Worm (Caenorhabditis elegans) whole organism, mixed stage, embryonic: Measurements from ENCODE around the gene psmd-9.

Experiments
- M03D4.4 ChIP-seq: sonication (generic microtip); optimal IDR thresholded peaks from 2 replicates; lab custom pipeline; 2017; ENCODE audit warnings: mild to moderate bottlenecking, missing genetic modification characterization, missing compliant biosample characterization
- bed-3 ChIP-seq: fragments of 200-800 bp; sonication (Bioruptor generic); optimal IDR thresholded peaks from 3 replicates; lab custom pipeline; 2018; ENCODE audit warnings: mild to moderate bottlenecking, missing genetic modification characterization, moderate library complexity, missing compliant biosample characterization
- blmp-1 ChIP-seq: fragments of 150-350 bp; optimal IDR thresholded peaks from 2 replicates; lab custom pipeline; 2014; ENCODE audit warnings: missing biosample characterization, missing genetic modification characterization
- ceh-39 ChIP-seq: fragments of 150-350 bp; optimal IDR thresholded peaks from 2 replicates; lab custom pipeline; 2014; ENCODE audit warnings: missing biosample characterization, missing genetic modification characterization
- ceh-43 ChIP-seq: fragments of 200-800 bp; sonication (Bioruptor generic); optimal IDR thresholded peaks from 2 replicates; lab custom pipeline; 2018; ENCODE audit warnings: mild to moderate bottlenecking, missing genetic modification characterization, moderate library complexity, missing compliant biosample characterization
- ceh-83 ChIP-seq: fragments of 200-800 bp; sonication (Bioruptor generic); optimal IDR thresholded peaks from 2 replicates; lab custom pipeline; 2018; ENCODE audit warnings: mild to moderate bottlenecking, missing genetic modification characterization, missing compliant biosample characterization
- ces-1 ChIP-seq: fragments of 150-350 bp; optimal IDR thresholded peaks from 2 replicates; lab custom pipeline; 2014; ENCODE audit warnings: missing biosample characterization, missing genetic modification reagents, missing genetic modification characterization
- cnd-1 ChIP-seq: fragments of 200-800 bp; sonication (Bioruptor generic); optimal IDR thresholded peaks from 2 replicates; lab custom pipeline; 2018; ENCODE audit warnings: mild to moderate bottlenecking, missing genetic modification characterization, missing compliant biosample characterization
- drap-1 ChIP-seq: fragments of 200-800 bp; sonication (Bioruptor generic); optimal IDR thresholded peaks from 3 replicates; lab custom pipeline; 2018; ENCODE audit warnings: mild to moderate bottlenecking, missing genetic modification characterization, missing compliant biosample characterization
- elt-1 ChIP-seq: sonication (generic microtip); optimal IDR thresholded peaks from 2 replicates; lab custom pipeline; 2017; ENCODE audit warnings: missing genetic modification characterization, mild to moderate bottlenecking, missing compliant biosample characterization, antibody characterized with exemption, moderate library complexity, borderline replicate concordance; ENCODE audit not compliant: insufficient read depth
- elt-3 ChIP-seq: fragments of 150-350 bp; optimal IDR thresholded peaks from 2 replicates; lab custom pipeline; 2014; ENCODE audit warnings: missing biosample characterization, missing genetic modification characterization
- flh-1 ChIP-seq: fragments of 200-800 bp; sonication (Bioruptor generic); optimal IDR thresholded peaks from 2 replicates; lab custom pipeline; 2018; ENCODE audit warnings: mild to moderate bottlenecking, missing genetic modification characterization, moderate library complexity, missing compliant biosample characterization
- ham-2 ChIP-seq: fragments of 200-800 bp; sonication (Bioruptor generic); optimal IDR thresholded peaks from 2 replicates; lab custom pipeline; 2018; ENCODE audit warnings: mild to moderate bottlenecking, missing genetic modification characterization, missing compliant biosample characterization
- hlh-1 ChIP-seq: fragments of 150-350 bp; optimal IDR thresholded peaks from 2 replicates; lab custom pipeline; 2014; ENCODE audit warnings: missing biosample characterization, missing genetic modification reagents, missing genetic modification characterization
- lin-13 ChIP-seq: fragments of 150-350 bp; optimal IDR thresholded peaks from 2 replicates; lab custom pipeline; 2014; ENCODE audit warnings: missing biosample characterization, missing genetic modification characterization
- lin-32 ChIP-seq: fragments of 200-800 bp; sonication (Bioruptor generic); optimal IDR thresholded peaks from 2 replicates; lab custom pipeline; 2018; ENCODE audit warnings: mild to moderate bottlenecking, missing genetic modification characterization, missing compliant biosample characterization
- lsy-2 ChIP-seq: fragments of 150-350 bp; optimal IDR thresholded peaks from 2 replicates; lab custom pipeline; 2014; ENCODE audit warnings: missing biosample characterization, missing genetic modification characterization
- mab-5 ChIP-seq: fragments of 150-350 bp; optimal IDR thresholded peaks from 2 replicates; lab custom pipeline; 2014; ENCODE audit warnings: missing biosample characterization, missing genetic modification characterization
- mep-1 ChIP-seq: fragments of 150-350 bp; optimal IDR thresholded peaks from 2 replicates; lab custom pipeline; 2017; ENCODE audit warnings: missing biosample characterization, missing genetic modification reagents, missing genetic modification characterization, inconsistent platforms
- mls-2 ChIP-seq: sonication (generic microtip); optimal IDR thresholded peaks from 2 replicates; lab custom pipeline; 2016; ENCODE audit warnings: mild to moderate bottlenecking, missing genetic modification characterization, moderate library complexity, missing compliant biosample characterization
- nhr-12 ChIP-seq: fragments of 150-350 bp; optimal IDR thresholded peaks from 2 replicates; lab custom pipeline; 2014; ENCODE audit warnings: missing biosample characterization, missing genetic modification characterization
- nhr-2 ChIP-seq: fragments of 150-350 bp; optimal IDR thresholded peaks from 2 replicates; lab custom pipeline; 2014; ENCODE audit warnings: missing biosample characterization, missing genetic modification characterization
- nhr-28 ChIP-seq: fragments of 150-350 bp; optimal IDR thresholded peaks from 2 replicates; lab custom pipeline; 2014; ENCODE audit warnings: missing biosample characterization, missing genetic modification characterization
- nhr-76 ChIP-seq: sonication (generic microtip); optimal IDR thresholded peaks from 2 replicates; lab custom pipeline; 2017; ENCODE audit warnings: missing biosample characterization, missing genetic modification characterization
- pha-4 ChIP-seq: fragments of 150-350 bp; optimal IDR thresholded peaks from 2 replicates; lab custom pipeline; 2018; ENCODE audit warnings: missing biosample characterization, missing genetic modification reagents, missing genetic modification characterization
- sem-2 ChIP-seq: fragments of 200-800 bp; sonication (Bioruptor generic); optimal IDR thresholded peaks from 2 replicates; lab custom pipeline; 2018; ENCODE audit warnings: mild to moderate bottlenecking, missing genetic modification characterization, missing compliant biosample characterization
- tbx-8 ChIP-seq: fragments of 200-800 bp; sonication (Bioruptor generic); optimal IDR thresholded peaks from 2 replicates; lab custom pipeline; 2018; ENCODE audit warnings: mild to moderate bottlenecking, missing genetic modification characterization, moderate library complexity, missing compliant biosample characterization
- unc-120 ChIP-seq: sonication (generic microtip); optimal IDR thresholded peaks from 2 replicates; lab custom pipeline; 2017; ENCODE audit warnings: missing genetic modification characterization, missing compliant biosample characterization; ENCODE audit not compliant: poor library complexity, severe bottlenecking
- unc-39 ChIP-seq: fragments of 150-350 bp; optimal IDR thresholded peaks from 2 replicates; lab custom pipeline; 2014; ENCODE audit warnings: missing biosample characterization, missing genetic modification characterization
- unc-62 ChIP-seq: fragments of 150-350 bp; optimal IDR thresholded peaks from 2 replicates; lab custom pipeline; 2014; ENCODE audit warnings: missing biosample characterization, missing genetic modification reagents, missing genetic modification characterization

Gene psmd-9

ce11 chrII:6876957-6877356 lies 24.9 kb upstream of the psmd-9 start, which contains the start of gene slc-36.5:
Gene slc-36.5 (minus strand): TSS chrII:6877057.
- TF ChIP-seq mls-2 (tag; lab: Kevin White, UChicago) = no peak
- no peak for TF ChIP-seq unc-39 (tag; lab: Kevin White, UChicago)
- no peak for TF ChIP-seq cnd-1 (tag; lab: Kevin White, UChicago)
- no peak for TF ChIP-seq unc-62
- no peak for TF ChIP-seq tbx-8 (GFP tag; lab: Kevin White, UChicago)
- TF ChIP-seq elt-1 (tag; lab: Kevin White, UChicago) = no peak
- TF ChIP-seq hlh-1 (tag; lab: Kevin White, UChicago) = no peak
- no peak for TF ChIP-seq bed-3 (GFP tag; lab: Kevin White, UChicago)
- TF ChIP-seq mep-1 (tag; lab: Kevin White, UChicago) = no peak
- no peak for TF ChIP-seq nhr-76
- no peak for TF ChIP-seq flh-1 (GFP tag; lab: Kevin White, UChicago)
- TF ChIP-seq lsy-2 (tag; lab: Kevin White, UChicago) = no peak
- no peak for TF ChIP-seq pha-4 (tag; lab: Kevin White, UChicago)
- TF ChIP-seq nhr-12 (tag; lab: Kevin White, UChicago) = no peak
- TF ChIP-seq nhr-2 (tag; lab: Kevin White, UChicago) = no peak
- TF ChIP-seq lin-32 (GFP tag; lab: Kevin White, UChicago) = no peak
- TF ChIP-seq ceh-43 (GFP tag; lab: Kevin White, UChicago) = no peak
- TF ChIP-seq unc-120 (tag; lab: Kevin White, UChicago) = no peak
- no peak for TF ChIP-seq sem-2 (GFP tag; lab: Kevin White, UChicago)
- TF ChIP-seq lin-13 (tag; lab: Kevin White, UChicago) = no peak

- TF ChIP-seq mls-2 (tag; lab: Kevin White, UChicago) = no peak
- no peak for TF ChIP-seq nhr-2 (tag; lab: Kevin White, UChicago)
- TF ChIP-seq ham-2 (GFP tag; lab: Kevin White, UChicago) = no peak
- TF ChIP-seq lsy-2 (tag; lab: Kevin White, UChicago) = no peak
- no peak for TF ChIP-seq cnd-1 (tag; lab: Kevin White, UChicago)
- TF ChIP-seq sem-2 (GFP tag; lab: Kevin White, UChicago) = no peak
- TF ChIP-seq mep-1 (tag; lab: Kevin White, UChicago) = no peak
- TF ChIP-seq nhr-28 (tag; lab: Kevin White, UChicago) = no peak
- no peak for TF ChIP-seq lin-13 (tag; lab: Kevin White, UChicago)
- TF ChIP-seq lin-32 (GFP tag; lab: Kevin White, UChicago) = no peak
- TF ChIP-seq hlh-1 (tag; lab: Kevin White, UChicago) = no peak
- TF ChIP-seq blmp-1 (tag; lab: Kevin White, UChicago) = no peak
- no peak for TF ChIP-seq ceh-43 (GFP tag; lab: Kevin White, UChicago)
- TF ChIP-seq elt-3 (tag; lab: Kevin White, UChicago) = no peak
- TF ChIP-seq tbx-8 (GFP tag; lab: Kevin White, UChicago) = no peak
- TF ChIP-seq M03D4.4 (tag; lab: Kevin White, UChicago) = no peak
- TF ChIP-seq unc-62 = no peak
Observed at ce11 chrII:6877881-6878280, 24.0 kb upstream of the psmd-9 start.

DNA sequence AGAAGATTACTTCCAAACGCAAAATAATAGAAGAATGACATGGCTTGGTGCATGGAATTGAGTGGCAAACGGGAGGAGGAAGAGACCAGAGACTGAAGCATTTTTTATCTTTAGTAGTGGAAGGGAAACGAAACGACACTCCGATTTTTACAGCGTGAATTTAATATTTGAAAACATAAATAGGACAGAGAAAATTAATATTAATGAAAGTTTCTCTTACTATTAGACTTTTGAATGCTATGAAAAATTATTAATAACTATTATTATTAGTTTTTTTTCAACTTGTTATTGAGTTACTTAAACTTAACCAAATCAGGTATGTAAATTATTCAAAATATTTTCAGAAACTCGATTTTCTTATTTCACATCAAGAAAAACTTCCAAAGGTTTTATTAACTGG lies 21.8 kb upstream of the psmd-9 start, which contains the start of gene C44B7.7:
TSS of gene C44B7.7 (minus strand) at position 101 of the 400 bp plus-strand sequence.
- TF ChIP-seq hlh-1 (tag; lab: Kevin White, UChicago) (no peak), elt-1 (tag; lab: Kevin White, UChicago) (no peak), sem-2 (GFP tag; lab: Kevin White, UChicago) (no peak), elt-3 (tag; lab: Kevin White, UChicago) (no peak), M03D4.4 (tag; lab: Kevin White, UChicago) (no peak), mab-5 (no peak), flh-1 (GFP tag; lab: Kevin White, UChicago) (no peak), lsy-2 (tag; lab: Kevin White, UChicago) (no peak), mls-2 (tag; lab: Kevin White, UChicago) (no peak), bed-3 (GFP tag; lab: Kevin White, UChicago) (no peak), ces-1 (GFP tag; lab: Kevin White, UChicago) (no peak), unc-62 (no peak), ceh-43 (GFP tag; lab: Kevin White, UChicago) (no peak), drap-1 (no peak), ceh-39 (no peak)

ce11 chrII:6882335-6882734 lies 19.6 kb upstream of the psmd-9 start:
- no peak for TF ChIP-seq nhr-12 (tag; lab: Kevin White, UChicago)
- TF ChIP-seq lin-13 (tag; lab: Kevin White, UChicago) = no peak
- TF ChIP-seq pha-4 (tag; lab: Kevin White, UChicago) = no peak
- no peak for TF ChIP-seq unc-120 (tag; lab: Kevin White, UChicago)
- TF ChIP-seq nhr-28 (tag; lab: Kevin White, UChicago) = no peak
- TF ChIP-seq ceh-83 (GFP tag; lab: Kevin White, UChicago) = no peak
- TF ChIP-seq, all 35 proteins: peak for 0
